Worm (Caenorhabditis elegans): ENCODE data around the gene F53A9.7.

DNA sequence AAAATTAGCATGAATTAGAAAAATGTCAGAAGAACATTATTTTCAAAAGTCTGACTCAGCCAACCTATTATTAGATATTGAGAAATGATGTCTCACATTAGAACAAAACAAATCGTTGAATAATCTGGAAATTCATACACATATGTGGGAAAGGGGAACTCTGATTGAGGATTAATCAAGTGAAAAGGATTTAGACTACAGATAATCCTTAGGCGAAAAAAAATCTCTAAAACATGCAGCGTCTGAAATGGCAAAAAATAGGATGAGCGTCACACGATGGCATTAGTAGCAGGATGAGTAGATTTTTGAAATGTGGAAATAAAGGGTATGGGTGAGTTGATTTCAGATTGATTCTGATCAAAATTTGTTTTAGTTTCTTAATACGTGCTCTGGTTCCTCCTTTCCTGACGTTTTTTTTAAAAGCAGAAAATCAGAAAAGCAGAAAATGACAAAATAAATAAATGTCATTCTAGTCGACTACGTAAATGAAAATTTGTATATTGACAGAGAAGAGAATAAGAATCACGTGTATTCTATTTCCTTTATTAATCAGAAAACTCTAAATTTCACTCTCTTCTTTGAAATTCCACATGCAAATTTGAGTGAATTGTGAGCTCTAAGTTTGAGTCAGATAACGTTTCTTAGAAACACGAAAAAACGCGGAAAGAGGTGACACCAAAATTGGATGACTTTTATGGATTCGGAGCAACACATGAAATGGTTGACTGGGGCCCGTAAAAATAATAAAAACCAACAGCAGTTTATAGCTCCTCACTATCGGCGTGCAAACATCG lies 27.7 kb upstream of the F53A9.7 start:
- no peak for TF ChIP-seq ama-1 (optimal IDR thresholded peaks at IDR 0.05)
- TF ChIP-seq ama-1 (GFP tag; optimal IDR thresholded peaks at IDR 0.05) = no peak
- no peak for TF ChIP-seq snpc-4 (GFP tag; optimal IDR thresholded peaks at IDR 0.05)
- TF ChIP-seq snpc-4 (tag; optimal IDR thresholded peaks at IDR 0.05) = no peak
- TF ChIP-seq ztf-26 (tag; optimal IDR thresholded peaks at IDR 0.05) = no peak
- TF ChIP-seq mel-28 (tag; optimal IDR thresholded peaks at IDR 0.05; ENCODE audit: borderline replicate concordance) = no peak
- no peak for TF ChIP-seq chd-7 (tag; optimal IDR thresholded peaks at IDR 0.05)
- no peak for TF ChIP-seq aptf-2 (GFP tag; conservative IDR thresholded peaks at IDR 0.05)
- TF ChIP-seq lsl-1 (GFP tag; optimal IDR thresholded peaks at IDR 0.05) = no peak
- TF ChIP-seq pha-4 (tag; optimal IDR thresholded peaks at IDR 0.05) = no peak
- no peak for TF ChIP-seq ztf-28 (GFP tag; IDR thresholded peaks at IDR 0.05)

Measured in whole organism, young adult.